Fruit fly (Drosophila melanogaster) whole organism: ENCODE results near the gene CG34447.

Experiments used
- CG8478 ChIP-seq: fragments of >200 bp; optimal IDR thresholded peaks from 2 replicates; lab custom pipeline; 2018; ENCODE audit warnings: inconsistent platforms
- Dll ChIP-seq: fragments of >200 bp; optimal IDR thresholded peaks from 2 replicates; lab custom pipeline; 2017
- EcR ChIP-seq, 2 experiments: fragments of >200 bp; optimal IDR thresholded peaks; 2 replicates each; lab custom pipeline; 2017; ENCODE audit warnings: missing biosample characterization in 2 of 2, missing genetic modification characterization in 2 of 2, missing genetic modification reagents in 2 of 2
- pan ChIP-seq: fragments of >200 bp; optimal IDR thresholded peaks from 2 replicates; lab custom pipeline; 2017
- psq ChIP-seq: fragments of >200 bp; optimal IDR thresholded peaks from 2 replicates; lab custom pipeline; 2017
- usp ChIP-seq: fragments of >200 bp; optimal IDR thresholded peaks from 2 replicates; lab custom pipeline; 2017; ENCODE audit warnings: missing biosample characterization, missing genetic modification characterization, mixed read lengths

dm6 chr2L:2454644-2455043 lies 34.8 kb upstream of the CG34447 start:
- no peak for TF ChIP-seq pan (lab: Kevin White, UChicago)
- TF ChIP-seq EcR (GFP tag; optimal IDR thresholded peaks at IDR 0.05; lab: Kevin White, UChicago): no peak
- TF ChIP-seq psq (lab: Kevin White, UChicago): no peak
- TF ChIP-seq CG8478: peak; percentile 47
- no peak for TF ChIP-seq Dll (lab: Kevin White, UChicago)
- no peak for TF ChIP-seq usp (GFP tag; lab: Kevin White, UChicago)
